Worm (Caenorhabditis elegans) whole organism, midembryonic: ENCODE results near the gene Y105C5B.18.

Source experiments
- T22C8.4 ChIP-seq: fragments of 200-800 bp; sonication (Bioruptor generic); IDR thresholded peaks from 2 replicates; pipeline ENCODE4 v1.3.6; 2022; ENCODE audit warnings: missing genetic modification characterization, missing compliant biosample characterization
- cog-1 ChIP-seq: sonication (generic microtip); optimal IDR thresholded peaks from 2 replicates; lab custom pipeline; 2016; ENCODE audit warnings: missing genetic modification characterization, missing compliant biosample characterization
- flt-1 ChIP-seq: fragments of 200-800 bp; sonication (Bioruptor generic); IDR thresholded peaks from 2 replicates; pipeline ENCODE4 v1.3.6; 2022; ENCODE audit warnings: missing genetic modification characterization, missing compliant biosample characterization
- klf-2 ChIP-seq: fragments of 200-800 bp; sonication (Bioruptor generic); conservative IDR thresholded peaks from 2 replicates; pipeline ENCODE4 v1.3.6; 2022; ENCODE audit warnings: missing genetic modification reagents, missing genetic modification characterization, missing compliant biosample characterization
- med-1 ChIP-seq: sonication (generic microtip); optimal IDR thresholded peaks from 2 replicates; lab custom pipeline; 2017; ENCODE audit warnings: missing genetic modification characterization, mild to moderate bottlenecking, missing compliant biosample characterization, antibody characterized with exemption, missing genetic modification reagents; ENCODE audit not compliant: insufficient read depth
- ref-1 ChIP-seq: fragments of 200-800 bp; sonication (Bioruptor generic); conservative IDR thresholded peaks from 2 replicates; pipeline ENCODE4 v1.3.6; 2022; ENCODE audit warnings: missing genetic modification reagents, missing genetic modification characterization, missing compliant biosample characterization
- tab-1 ChIP-seq: fragments of 200-800 bp; sonication (Bioruptor generic); IDR thresholded peaks from 2 replicates; pipeline ENCODE4 v1.3.6; 2022; ENCODE audit warnings: missing genetic modification characterization, missing compliant biosample characterization
- ztf-23 ChIP-seq: fragments of 200-800 bp; sonication (Bioruptor generic); IDR thresholded peaks from 2 replicates; pipeline ENCODE4 v1.3.6; 2022; ENCODE audit warnings: missing genetic modification reagents, missing genetic modification characterization, missing compliant biosample characterization
- ztf-29 ChIP-seq: fragments of 200-800 bp; sonication (Bioruptor generic); IDR thresholded peaks from 2 replicates; pipeline ENCODE4 v1.3.6; 2022; ENCODE audit warnings: missing genetic modification reagents, missing genetic modification characterization, missing compliant biosample characterization

Y105C5B.18 gene

ce11 chrIV:15964307-15964706 lies at the start of gene Y105C5B.18:
Y105C5B.18 (plus strand) TSS chrIV:15964607.
- TF ChIP-seq flt-1 = no peak
- no peak for TF ChIP-seq klf-2 (GFP tag; lab: Robert Waterston, UW)
- no peak for TF ChIP-seq ref-1 (GFP tag; lab: Robert Waterston, UW)
- TF ChIP-seq med-1 (GFP tag; lab: Kevin White, UChicago) = no peak
- TF ChIP-seq cog-1 (tag; lab: Kevin White, UChicago) = no peak
- no peak for TF ChIP-seq tab-1 (GFP tag; lab: Robert Waterston, UW)
- TF ChIP-seq ztf-29 (GFP tag; lab: Robert Waterston, UW) = no peak
- TF ChIP-seq T22C8.4 (GFP tag; lab: Robert Waterston, UW) = no peak
- TF ChIP-seq ztf-23 = no peak

- TF ChIP-seq med-1 (GFP tag; lab: Kevin White, UChicago) (no peak), T22C8.4 (GFP tag; lab: Robert Waterston, UW) (no peak), ztf-29 (GFP tag; lab: Robert Waterston, UW) (no peak), flt-1 (no peak), ref-1 (GFP tag; lab: Robert Waterston, UW) (no peak), klf-2 (GFP tag; lab: Robert Waterston, UW) (no peak), cog-1 (tag; lab: Kevin White, UChicago) (no peak), tab-1 (GFP tag; lab: Robert Waterston, UW) (no peak), ztf-23 (no peak)
Measured at ce11 chrIV:15915061-15915460, 49.3 kb upstream of the Y105C5B.18 start.

ce11 chrIV:15923000-15923399 lies 41.4 kb upstream of the Y105C5B.18 start:
- TF ChIP-seq ztf-29 (GFP tag; lab: Robert Waterston, UW) = no peak
- no peak for TF ChIP-seq ztf-23
- no peak for TF ChIP-seq flt-1
- TF ChIP-seq med-1 (GFP tag; lab: Kevin White, UChicago) = no peak
- TF ChIP-seq tab-1 (GFP tag; lab: Robert Waterston, UW) = no peak
- TF ChIP-seq klf-2 (GFP tag; lab: Robert Waterston, UW) = no peak
- no peak for TF ChIP-seq T22C8.4 (GFP tag; lab: Robert Waterston, UW)
- no peak for TF ChIP-seq cog-1 (tag; lab: Kevin White, UChicago)
- no peak for TF ChIP-seq ref-1 (GFP tag; lab: Robert Waterston, UW)

- no peak for TF ChIP-seq tab-1 (GFP tag; lab: Robert Waterston, UW)
- no peak for TF ChIP-seq ztf-23
- TF ChIP-seq flt-1 = no peak
- TF ChIP-seq klf-2 (GFP tag; lab: Robert Waterston, UW) = no peak
- TF ChIP-seq cog-1 (tag; lab: Kevin White, UChicago) = no peak
- no peak for TF ChIP-seq ref-1 (GFP tag; lab: Robert Waterston, UW)
Measured at ce11 chrIV:15926746-15927145, 37.7 kb upstream of the Y105C5B.18 start, which contains the start of gene Y105C5B.8. Y105C5B.8 (minus strand) TSS chrIV:15926846.

ce11 chrIV:15929831-15930230 lies 34.6 kb upstream of the Y105C5B.18 start:
- TF ChIP-seq T22C8.4 (GFP tag; lab: Robert Waterston, UW) = no peak
- no peak for TF ChIP-seq klf-2 (GFP tag; lab: Robert Waterston, UW)
- TF ChIP-seq ref-1 (GFP tag; lab: Robert Waterston, UW) = no peak
- TF ChIP-seq ztf-23 = no peak
- no peak for TF ChIP-seq med-1 (GFP tag; lab: Kevin White, UChicago)
- TF ChIP-seq tab-1 (GFP tag; lab: Robert Waterston, UW) = no peak
- no peak for TF ChIP-seq flt-1
- no peak for TF ChIP-seq ztf-29 (GFP tag; lab: Robert Waterston, UW)
- no peak for TF ChIP-seq cog-1 (tag; lab: Kevin White, UChicago)

ce11 chrIV:15930281-15930680 lies 34.1 kb upstream of the Y105C5B.18 start, which contains the start of gene Y105C5B.9:
Y105C5B.9 (plus strand) TSS chrIV:15930581.
- TF ChIP-seq T22C8.4 (GFP tag; lab: Robert Waterston, UW) (no peak), tab-1 (GFP tag; lab: Robert Waterston, UW) (no peak), flt-1 (no peak), ref-1 (GFP tag; lab: Robert Waterston, UW) (no peak), ztf-23 (no peak), ztf-29 (GFP tag; lab: Robert Waterston, UW) (no peak), klf-2 (GFP tag; lab: Robert Waterston, UW) (no peak), cog-1 (tag; lab: Kevin White, UChicago) (no peak), med-1 (GFP tag; lab: Kevin White, UChicago) (no peak)

- TF ChIP-seq T22C8.4 (GFP tag; lab: Robert Waterston, UW) (peak; percentile 65), klf-2 (GFP tag; lab: Robert Waterston, UW) (no peak)
Measured at ce11 chrIV:15930694-15931093, 33.7 kb upstream of the Y105C5B.18 start.

- no peak for TF ChIP-seq med-1 (GFP tag; lab: Kevin White, UChicago)
- no peak for TF ChIP-seq T22C8.4 (GFP tag; lab: Robert Waterston, UW)
- TF ChIP-seq ztf-23 = peak; percentile 75
- TF ChIP-seq flt-1 = peak; percentile 77
- TF ChIP-seq klf-2 (GFP tag; lab: Robert Waterston, UW) = 0 out of 2 replicates have a peak, but pooled peaks have one; percentile 52
- TF ChIP-seq ref-1 (GFP tag; lab: Robert Waterston, UW) = 0 out of 2 replicates have a peak, but pooled peaks have one; percentile 49
- TF ChIP-seq ztf-29 (GFP tag; lab: Robert Waterston, UW) = 0 out of 2 replicates have a peak, but pooled peaks have one; percentile 43
- TF ChIP-seq tab-1 (GFP tag; lab: Robert Waterston, UW) = 0 out of 2 replicates have a peak, but pooled peaks have one; percentile 25
- no peak for TF ChIP-seq cog-1 (tag; lab: Kevin White, UChicago)
Measured at ce11 chrIV:15931176-15931575, 33.2 kb upstream of the Y105C5B.18 start.

ce11 chrIV:15931833-15932232 lies 32.6 kb upstream of the Y105C5B.18 start:
- TF ChIP-seq klf-2 (GFP tag; lab: Robert Waterston, UW) (no peak), T22C8.4 (GFP tag; lab: Robert Waterston, UW) (no peak), cog-1 (tag; lab: Kevin White, UChicago) (peak; percentile 28), tab-1 (GFP tag; lab: Robert Waterston, UW) (peak; percentile 78), ztf-29 (GFP tag; lab: Robert Waterston, UW) (0 out of 2 replicates have a peak, but pooled peaks have one; percentile 36), ref-1 (GFP tag; lab: Robert Waterston, UW) (0 out of 2 replicates have a peak, but pooled peaks have one; percentile 20), med-1 (GFP tag; lab: Kevin White, UChicago) (no peak), ztf-23 (peak; percentile 76)
